Worm (Caenorhabditis elegans) whole organism, L2 larva: ENCODE measurements around the gene ZK688.11.

Experiments
- aly-2 ChIP-seq: fragments of 150-350 bp; optimal IDR thresholded peaks from 2 replicates; lab custom pipeline; 2014; ENCODE audit warnings: missing biosample characterization, missing genetic modification characterization
- ama-1 ChIP-seq: fragments of 150-350 bp; optimal IDR thresholded peaks from 2 replicates; lab custom pipeline; 2018; ENCODE audit warnings: inconsistent platforms
- lin-13 ChIP-seq: fragments of 150-350 bp; optimal IDR thresholded peaks from 2 replicates; lab custom pipeline; 2014; ENCODE audit warnings: missing biosample characterization, missing genetic modification reagents, missing genetic modification characterization
- lin-39 ChIP-seq: fragments of 150-350 bp; optimal IDR thresholded peaks from 2 replicates; lab custom pipeline; 2014; ENCODE audit warnings: missing biosample characterization, missing genetic modification reagents, missing genetic modification characterization
- nhr-11 ChIP-seq: fragments of 150-350 bp; optimal IDR thresholded peaks from 2 replicates; lab custom pipeline; 2014; ENCODE audit warnings: missing biosample characterization, missing genetic modification characterization
- snpc-4 ChIP-seq: fragments of 150-350 bp; optimal IDR thresholded peaks from 2 replicates; lab custom pipeline; 2014; ENCODE audit warnings: missing biosample characterization, missing genetic modification characterization
- zag-1 ChIP-seq: fragments of 150-350 bp; optimal IDR thresholded peaks from 2 replicates; lab custom pipeline; 2014; ENCODE audit warnings: missing biosample characterization, missing genetic modification characterization

DNA sequence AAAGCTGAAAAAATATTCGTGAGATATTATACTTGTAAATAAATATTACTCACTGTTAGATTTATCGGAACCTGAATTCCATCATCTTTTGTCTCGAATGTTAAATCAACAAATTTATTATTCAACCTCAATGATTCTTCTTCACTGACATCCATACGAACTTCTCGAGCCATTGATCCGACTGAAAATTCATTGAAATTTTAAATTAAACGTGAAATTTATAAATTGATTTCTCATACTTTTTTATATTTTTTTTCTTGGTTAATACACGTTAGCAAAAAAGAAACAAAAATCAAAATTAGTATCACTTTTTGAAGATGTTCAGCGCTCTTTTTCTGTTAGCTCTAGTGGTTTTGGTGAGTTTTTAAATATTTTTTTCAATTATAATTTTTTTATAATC, 35.1 kb upstream of the ZK688.11 start, which contains the start of gene C29E4.14:
- TF ChIP-seq aly-2: no peak
- no peak for TF ChIP-seq lin-39 (tag; lab: Kevin White, UChicago)
- no peak for TF ChIP-seq zag-1 (tag; lab: Kevin White, UChicago)
- TF ChIP-seq ama-1 (lab: Kevin White, UChicago): no peak
- no peak for TF ChIP-seq snpc-4 (tag; lab: Kevin White, UChicago)
- no peak for TF ChIP-seq lin-13 (GFP tag; lab: Kevin White, UChicago)
- no peak for TF ChIP-seq nhr-11 (tag; lab: Kevin White, UChicago)
